Worm (Caenorhabditis elegans): ENCODE data around the gene ugt-24.

- no peak for TF ChIP-seq sdc-2 (tag; optimal IDR thresholded peaks at IDR 0.05)
- no peak for TF ChIP-seq pqm-1 (tag; optimal IDR thresholded peaks at IDR 0.05)
- TF ChIP-seq pat-9 (tag; optimal IDR thresholded peaks at IDR 0.05): no peak
- no peak for TF ChIP-seq T23F11.4 (GFP tag; optimal IDR thresholded peaks at IDR 0.05)
- TF ChIP-seq nfya-1 (tag; optimal IDR thresholded peaks at IDR 0.05): no peak
- no peak for TF ChIP-seq sox-4 (tag; optimal IDR thresholded peaks at IDR 0.05)
- no peak for TF ChIP-seq fkh-10 (GFP tag; optimal IDR thresholded peaks at IDR 0.05)
- TF ChIP-seq ama-1 (optimal IDR thresholded peaks at IDR 0.05): no peak
- TF ChIP-seq ceh-9 (tag; optimal IDR thresholded peaks at IDR 0.05): no peak
- no peak for TF ChIP-seq ceh-30 (tag; optimal IDR thresholded peaks at IDR 0.05)
- TF ChIP-seq unc-3 (GFP tag; conservative IDR thresholded peaks at IDR 0.05): no peak
- TF ChIP-seq unc-3 (tag; optimal IDR thresholded peaks at IDR 0.05): no peak
- TF ChIP-seq lin-11 (tag; optimal IDR thresholded peaks at IDR 0.05): no peak
- TF ChIP-seq pha-4 (tag; optimal IDR thresholded peaks at IDR 0.05): no peak
Measured at ce11 chrIV:6230560-6231073, 20.1 kb upstream of the ugt-24 start, which contains the start of gene F58F9.4.

Data from whole organism, late embryonic.